Fruit fly (Drosophila melanogaster) whole organism, embryonic: ENCODE results near the gene Sry-alpha.

Experiments used
- Atf3 ChIP-seq: fragments of 200-800 bp; sonication (Bioruptor generic); optimal IDR thresholded peaks from 3 replicates; lab custom pipeline; 2016; ENCODE audit warnings: missing biosample characterization, missing genetic modification characterization
- Atf6 ChIP-seq: fragments of 200-800 bp; sonication (Bioruptor generic); IDR thresholded peaks from 2 replicates; pipeline ENCODE4 v1.3.6; 2022; ENCODE audit warnings: missing biosample characterization, missing genetic modification characterization
- BEAF-32 ChIP-seq: fragments of 200-800 bp; sonication (Bioruptor generic); optimal IDR thresholded peaks from 3 replicates; lab custom pipeline; 2017; ENCODE audit warnings: missing biosample characterization, missing genetic modification characterization, mild to moderate bottlenecking, moderate library complexity, missing genetic modification reagents
- CG11093 ChIP-seq: fragments of 200-800 bp; sonication (Bioruptor generic); IDR thresholded peaks from 3 replicates; pipeline ENCODE4 v1.3.6; 2022; ENCODE audit warnings: missing biosample characterization, missing genetic modification characterization
- CG11723 ChIP-seq: fragments of 200-800 bp; sonication (Bioruptor generic); optimal IDR thresholded peaks from 2 replicates; lab custom pipeline; 2017; ENCODE audit warnings: missing biosample characterization, mild to moderate bottlenecking, missing genetic modification characterization
- CG12299 ChIP-seq: fragments of 200-800 bp; sonication (Bioruptor generic); optimal IDR thresholded peaks from 2 replicates; lab custom pipeline; 2018; ENCODE audit warnings: missing biosample characterization, mild to moderate bottlenecking, missing genetic modification characterization
- CG12659 ChIP-seq: fragments of 200-800 bp; sonication (Bioruptor generic); optimal IDR thresholded peaks from 3 replicates; lab custom pipeline; 2017; ENCODE audit warnings: mild to moderate bottlenecking, missing biosample characterization, missing genetic modification reagents, missing genetic modification characterization
- CG13424 ChIP-seq: fragments of 200-800 bp; sonication (Bioruptor generic); optimal IDR thresholded peaks from 2 replicates; lab custom pipeline; 2019; ENCODE audit warnings: missing biosample characterization, mild to moderate bottlenecking, missing genetic modification characterization, moderate library complexity
- CG14441 ChIP-seq: fragments of 200-800 bp; sonication (Bioruptor generic); IDR thresholded peaks from 2 replicates; pipeline ENCODE4 v1.3.6; 2022; ENCODE audit warnings: missing biosample characterization, missing genetic modification characterization
- CG15073 ChIP-seq: fragments of 200-800 bp; sonication (Bioruptor generic); optimal IDR thresholded peaks from 2 replicates; lab custom pipeline; 2016; ENCODE audit warnings: missing biosample characterization, missing genetic modification characterization
- CG17328 ChIP-seq: fragments of 200-800 bp; sonication (Bioruptor generic); IDR thresholded peaks from 2 replicates; pipeline ENCODE4 v1.3.6; 2022; ENCODE audit warnings: missing biosample characterization, missing genetic modification characterization
- CG18262 ChIP-seq: fragments of 200-800 bp; optimal IDR thresholded peaks from 3 replicates; lab custom pipeline; 2019; ENCODE audit warnings: missing biosample characterization, mild to moderate bottlenecking, missing genetic modification characterization, moderate library complexity
- CG1832 ChIP-seq: fragments of 200-800 bp; sonication (Bioruptor generic); optimal IDR thresholded peaks from 2 replicates; lab custom pipeline; 2017; ENCODE audit warnings: missing biosample characterization, mild to moderate bottlenecking, missing genetic modification characterization, inconsistent platforms
- CG30431 ChIP-seq: fragments of 200-800 bp; sonication (Bioruptor generic); optimal IDR thresholded peaks from 2 replicates; lab custom pipeline; 2017; ENCODE audit warnings: missing biosample characterization, missing genetic modification characterization
- CG32532 ChIP-seq: fragments of 200-800 bp; sonication (Bioruptor generic); IDR thresholded peaks from 2 replicates; pipeline ENCODE4 v1.3.6; 2022; ENCODE audit warnings: missing biosample characterization, missing genetic modification characterization
- CG3726 ChIP-seq: fragments of 200-800 bp; sonication (Bioruptor generic); IDR thresholded peaks from 3 replicates; pipeline ENCODE4, ENCODE4 v1.3.6; 2022; ENCODE audit warnings: missing biosample characterization, missing genetic modification characterization
- CG3847 ChIP-seq: fragments of 200-800 bp; sonication (Bioruptor generic); IDR thresholded peaks from 2 replicates; pipeline ENCODE4 v1.3.6; 2022; ENCODE audit warnings: missing biosample characterization, missing genetic modification characterization
- CG4730 ChIP-seq: fragments of 200-800 bp; sonication (Bioruptor generic); IDR thresholded peaks from 2 replicates; pipeline ENCODE4 v1.3.6; 2022; ENCODE audit warnings: missing biosample characterization, missing genetic modification characterization
- CG5180 ChIP-seq: fragments of 200-800 bp; sonication (Bioruptor generic); optimal IDR thresholded peaks from 3 replicates; lab custom pipeline; 2017; ENCODE audit warnings: missing biosample characterization, missing genetic modification characterization, mild to moderate bottlenecking, moderate library complexity, missing genetic modification reagents
- CG6654 ChIP-seq: fragments of 200-800 bp; sonication (Bioruptor generic); optimal IDR thresholded peaks from 2 replicates; lab custom pipeline; 2017; ENCODE audit warnings: missing biosample characterization, mild to moderate bottlenecking, missing genetic modification characterization
- D ChIP-seq, 2 experiments: fragments of 200-800 bp in 1 of 2; fragments of >200 bp in 1 of 2; sonication (Bioruptor generic) in 1 of 2; optimal IDR thresholded peaks; 2 replicates in 1 of 2; 3 replicates in 1 of 2; lab custom pipeline; 2017; ENCODE audit warnings: mild to moderate bottlenecking in 1 of 2, missing biosample characterization in 1 of 2, missing genetic modification characterization in 1 of 2, missing genetic modification reagents in 1 of 2
- Hand ChIP-seq: fragments of 200-800 bp; sonication (Bioruptor generic); optimal IDR thresholded peaks from 2 replicates; lab custom pipeline; 2017; ENCODE audit warnings: mild to moderate bottlenecking, missing biosample characterization, missing genetic modification reagents, missing genetic modification characterization
- Hey ChIP-seq: fragments of 200-800 bp; sonication (Bioruptor generic); optimal IDR thresholded peaks from 3 replicates; lab custom pipeline; 2018; ENCODE audit warnings: missing biosample characterization, mild to moderate bottlenecking, missing genetic modification characterization
- Hsf ChIP-seq: fragments of 200-800 bp; sonication (Bioruptor generic); optimal IDR thresholded peaks from 3 replicates; lab custom pipeline; 2016; ENCODE audit warnings: missing biosample characterization, missing genetic modification characterization
- Lhr ChIP-seq: fragments of 200-800 bp; sonication (Bioruptor generic); optimal IDR thresholded peaks from 3 replicates; lab custom pipeline; 2017; ENCODE audit warnings: mild to moderate bottlenecking, missing biosample characterization, missing genetic modification reagents, missing genetic modification characterization
- Neu2 ChIP-seq: fragments of 200-800 bp; sonication (Bioruptor generic); optimal IDR thresholded peaks from 3 replicates; lab custom pipeline; 2016; ENCODE audit warnings: missing biosample characterization, missing genetic modification characterization, borderline replicate concordance
- Oli ChIP-seq: fragments of 200-800 bp; sonication (Bioruptor generic); optimal IDR thresholded peaks from 2 replicates; lab custom pipeline; 2018; ENCODE audit warnings: missing biosample characterization, mild to moderate bottlenecking, missing genetic modification characterization, moderate library complexity
- Optix ChIP-seq: fragments of 200-800 bp; sonication (Bioruptor generic); IDR thresholded peaks from 3 replicates; pipeline ENCODE4 v1.3.6; 2022; ENCODE audit warnings: missing biosample characterization, missing genetic modification characterization
- Ptx1 ChIP-seq: fragments of 200-800 bp; sonication (Bioruptor generic); IDR thresholded peaks from 2 replicates; pipeline ENCODE4 v1.3.6; 2022; ENCODE audit warnings: missing biosample characterization, missing genetic modification characterization
- Sox102F ChIP-seq: fragments of 200-800 bp; sonication (Bioruptor generic); optimal IDR thresholded peaks from 2 replicates; lab custom pipeline; 2018; ENCODE audit warnings: missing biosample characterization, mild to moderate bottlenecking, missing genetic modification characterization, moderate library complexity
- Taf1 ChIP-seq: fragments of 200-800 bp; sonication (Bioruptor generic); IDR thresholded peaks from 2 replicates; pipeline ENCODE4 v1.3.6; 2022; ENCODE audit warnings: missing biosample characterization, missing genetic modification characterization
- ab ChIP-seq: fragments of 200-800 bp; sonication (Bioruptor generic); optimal IDR thresholded peaks from 2 replicates; lab custom pipeline; 2016; ENCODE audit warnings: missing biosample characterization, missing genetic modification characterization
- ara ChIP-seq: fragments of 200-800 bp; sonication (Bioruptor generic); IDR thresholded peaks from 2 replicates; pipeline ENCODE4 v1.3.6; 2022; ENCODE audit warnings: missing biosample characterization, missing genetic modification characterization
- dan ChIP-seq: fragments of 200-800 bp; sonication (Bioruptor generic); IDR thresholded peaks from 2 replicates; pipeline ENCODE4 v1.3.6; 2022; ENCODE audit warnings: missing biosample characterization, missing genetic modification characterization
- eve ChIP-seq, 2 experiments: fragments of >200 bp; optimal IDR thresholded peaks; 2 replicates each; lab custom pipeline; 2017; ENCODE audit warnings: missing biosample characterization in 2 of 2, missing genetic modification characterization in 2 of 2
- gfzf ChIP-seq: fragments of 200-800 bp; sonication (Bioruptor generic); optimal IDR thresholded peaks from 2 replicates; lab custom pipeline; 2016; ENCODE audit warnings: missing biosample characterization, mild to moderate bottlenecking, missing genetic modification characterization, moderate library complexity
- hth ChIP-seq: fragments of >200 bp; optimal IDR thresholded peaks from 2 replicates; lab custom pipeline; 2017; ENCODE audit warnings: inconsistent platforms
- jing ChIP-seq: fragments of 200-800 bp; sonication (Bioruptor generic); optimal IDR thresholded peaks from 2 replicates; lab custom pipeline; 2018; ENCODE audit warnings: missing biosample characterization, mild to moderate bottlenecking, missing genetic modification characterization
- jumu ChIP-seq: fragments of 200-800 bp; sonication (Bioruptor generic); optimal IDR thresholded peaks from 3 replicates; lab custom pipeline; 2016; ENCODE audit warnings: missing biosample characterization, missing genetic modification characterization
- nau ChIP-seq: fragments of 200-800 bp; sonication (Bioruptor generic); optimal IDR thresholded peaks from 3 replicates; lab custom pipeline; 2017; ENCODE audit warnings: missing biosample characterization, mild to moderate bottlenecking, missing genetic modification characterization, missing genetic modification reagents
- nerfin-2 ChIP-seq: fragments of 200-800 bp; sonication (Bioruptor generic); IDR thresholded peaks from 2 replicates; pipeline ENCODE4 v1.3.6; 2022; ENCODE audit warnings: missing biosample characterization, missing genetic modification characterization; ENCODE audit not compliant: partially characterized antibody
- oc ChIP-seq: fragments of 200-800 bp; sonication (Bioruptor generic); optimal IDR thresholded peaks from 2 replicates; lab custom pipeline; 2018; ENCODE audit warnings: missing biosample characterization, mild to moderate bottlenecking, missing genetic modification characterization, moderate library complexity
- pum ChIP-seq: fragments of 200-800 bp; sonication (Bioruptor generic); optimal IDR thresholded peaks from 2 replicates; lab custom pipeline; 2016; ENCODE audit warnings: missing biosample characterization, missing genetic modification characterization
- ranshi ChIP-seq: fragments of 200-800 bp; sonication (Bioruptor generic); IDR thresholded peaks from 2 replicates; pipeline ENCODE4 v1.3.6; 2022; ENCODE audit warnings: missing biosample characterization, missing genetic modification characterization
- shn ChIP-seq: fragments of 200-800 bp; sonication (Bioruptor generic); optimal IDR thresholded peaks from 3 replicates; lab custom pipeline; 2016; ENCODE audit warnings: missing biosample characterization, missing genetic modification characterization
- sima ChIP-seq: fragments of 200-800 bp; sonication (Bioruptor generic); optimal IDR thresholded peaks from 2 replicates; lab custom pipeline; 2016; ENCODE audit warnings: missing biosample characterization, missing genetic modification characterization
- slou ChIP-seq: fragments of 200-800 bp; sonication (Bioruptor generic); optimal IDR thresholded peaks from 3 replicates; lab custom pipeline; 2016; ENCODE audit warnings: missing biosample characterization, missing genetic modification characterization
- trem ChIP-seq: fragments of 200-800 bp; optimal IDR thresholded peaks from 3 replicates; lab custom pipeline; 2019; ENCODE audit warnings: missing biosample characterization, mild to moderate bottlenecking, missing genetic modification characterization, moderate library complexity
- vfl ChIP-seq: fragments of 200-800 bp; sonication (Bioruptor generic); optimal IDR thresholded peaks from 2 replicates; lab custom pipeline; 2016; ENCODE audit warnings: missing biosample characterization, missing genetic modification characterization
- wdn ChIP-seq: fragments of 200-800 bp; sonication (Bioruptor generic); IDR thresholded peaks from 2 replicates; pipeline ENCODE4 v1.3.6; 2022; ENCODE audit warnings: missing biosample characterization, missing genetic modification characterization

Sry-alpha gene

DNA sequence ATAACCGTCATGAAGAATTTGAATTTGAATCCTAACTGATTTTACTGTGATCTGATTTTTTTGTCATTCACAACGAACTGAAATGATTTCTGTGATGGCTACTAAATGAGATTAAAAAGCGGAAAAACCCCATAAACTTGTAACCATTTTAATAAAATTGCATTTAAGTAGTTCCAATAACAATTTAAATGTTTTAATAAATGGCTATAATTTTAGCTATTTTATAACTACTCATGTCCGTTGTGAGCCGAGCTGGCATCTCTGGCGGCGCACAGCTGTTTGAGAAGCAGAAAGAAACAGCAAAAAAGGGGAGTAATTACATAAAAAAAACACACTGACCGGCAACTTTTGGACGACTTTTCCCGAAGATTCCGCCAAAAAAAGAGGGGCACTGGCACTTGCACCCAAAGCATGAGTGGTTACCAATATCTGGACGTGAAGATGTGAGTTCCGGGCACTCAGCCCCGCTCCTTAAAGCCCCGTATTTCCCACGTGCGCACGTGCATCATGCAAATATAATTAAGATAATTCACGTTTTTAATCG lies 17.1 kb downstream of the Sry-alpha start, which contains the start of the genes CG7950 and Rpp14a (continued):
- TF ChIP-seq Optix (peak; percentile 55; the same call in 2 of the 3 replicates), CG12659 (GFP tag; lab: Kevin White, UChicago) (peak; percentile 65), D (optimal IDR thresholded peaks at IDR 0.05; lab: Kevin White, UChicago) (no peak), D (GFP tag; optimal IDR thresholded peaks at IDR 0.05; lab: Kevin White, UChicago) (no peak), CG11093 (GFP tag; lab: Robert Waterston, UW) (no peak), dan (no peak), sima (GFP tag; lab: Kevin White, UChicago) (peak; percentile 69), Hey (tag; lab: Kevin White, UChicago) (no peak), ranshi (GFP tag; lab: Robert Waterston, UW) (peak; percentile 80), trem (peak; percentile 80), Atf6 (GFP tag; lab: Robert Waterston, UW) (peak; percentile 78), CG15073 (GFP tag; lab: Kevin White, UChicago) (no peak), ara (peak; percentile 79), BEAF-32 (GFP tag; lab: Kevin White, UChicago) (peak; percentile 31), CG32532 (peak; percentile 86), CG13424 (tag; lab: Kevin White, UChicago) (peak; percentile 86), CG18262 (peak; percentile 63), ab (GFP tag; lab: Kevin White, UChicago) (no peak), jumu (GFP tag; lab: Kevin White, UChicago) (peak; percentile 73), CG5180 (GFP tag; lab: Kevin White, UChicago) (no peak), slou (GFP tag; lab: Kevin White, UChicago) (peak; percentile 43), pum (GFP tag; lab: Kevin White, UChicago) (peak; percentile 73), jing (no peak), CG14441 (GFP tag; lab: Robert Waterston, UW) (peak; percentile 88), CG3847 (GFP tag; lab: Robert Waterston, UW) (peak; percentile 82), oc (peak; percentile 74), CG6654 (no peak), eve (GFP tag; optimal IDR thresholded peaks at IDR 0.05; lab: Kevin White, UChicago) (no peak), Hand (GFP tag; lab: Kevin White, UChicago) (no peak), CG30431 (GFP tag; lab: Kevin White, UChicago) (peak; percentile 21), nerfin-2 (GFP tag; lab: Robert Waterston, UW) (no peak), Hsf (GFP tag; lab: Kevin White, UChicago) (peak; percentile 83), gfzf (GFP tag; lab: Kevin White, UChicago) (no peak), CG11723 (GFP tag; lab: Kevin White, UChicago) (peak; percentile 46), CG3726 (0 out of 3 replicates have a peak, but pooled peaks have one; percentile 12), shn (GFP tag; lab: Kevin White, UChicago) (peak; percentile 88), wdn (GFP tag; lab: Robert Waterston, UW) (peak; percentile 66), Taf1 (GFP tag; lab: Robert Waterston, UW) (peak; percentile 73), Lhr (GFP tag; lab: Kevin White, UChicago) (peak; percentile 48), Oli (peak; percentile 60), CG4730 (GFP tag; lab: Robert Waterston, UW) (peak; percentile 55), hth (lab: Kevin White, UChicago) (no peak), CG1832 (GFP tag; lab: Kevin White, UChicago) (no peak), Atf3 (GFP tag; lab: Kevin White, UChicago) (peak; percentile 62), Neu2 (GFP tag; lab: Kevin White, UChicago) (peak; percentile 57), nau (peak; percentile 36), vfl (GFP tag; lab: Kevin White, UChicago) (peak; percentile 81), Ptx1 (GFP tag; lab: Robert Waterston, UW) (peak; percentile 80), CG17328 (GFP tag; lab: Robert Waterston, UW) (peak; percentile 78), Sox102F (GFP tag; lab: Kevin White, UChicago) (peak; percentile 85), CG12299 (peak; percentile 79)
